Fruit fly (Drosophila melanogaster) whole organism: ENCODE results near the gene CG17752.

Experiments used
- Dll ChIP-seq: fragments of >200 bp; optimal IDR thresholded peaks from 2 replicates; lab custom pipeline; 2017
- EcR ChIP-seq, 2 experiments: fragments of >200 bp; optimal IDR thresholded peaks; 2 replicates each; lab custom pipeline; 2017; ENCODE audit warnings: missing biosample characterization in 2 of 2, missing genetic modification characterization in 2 of 2, missing genetic modification reagents in 2 of 2
- pan ChIP-seq: fragments of >200 bp; optimal IDR thresholded peaks from 2 replicates; lab custom pipeline; 2017
- psq ChIP-seq: fragments of >200 bp; optimal IDR thresholded peaks from 2 replicates; lab custom pipeline; 2017
- usp ChIP-seq: fragments of >200 bp; optimal IDR thresholded peaks from 2 replicates; lab custom pipeline; 2017; ENCODE audit warnings: missing biosample characterization, missing genetic modification characterization, mixed read lengths

DNA sequence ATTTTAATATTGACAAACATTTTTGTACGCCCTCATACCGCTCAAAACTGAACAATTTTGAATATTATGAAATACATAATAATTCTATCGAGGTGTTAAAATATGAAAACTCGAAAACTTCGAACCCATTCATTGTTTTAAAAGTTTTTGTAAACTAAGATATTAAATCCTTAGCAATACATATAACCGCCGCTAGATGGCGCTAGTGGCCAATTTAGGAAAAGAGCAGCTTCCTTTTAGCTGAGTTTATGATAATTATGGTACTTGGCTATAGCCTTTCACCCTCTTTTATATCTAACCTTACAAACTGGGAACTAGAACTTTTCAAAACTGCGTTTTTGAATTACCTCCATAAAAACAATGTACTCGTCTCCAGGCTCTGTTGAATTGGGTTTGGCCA, 47.2 kb downstream of the CG17752 start:
- TF ChIP-seq pan (lab: Kevin White, UChicago): no peak
- no peak for TF ChIP-seq EcR (GFP tag; optimal IDR thresholded peaks at IDR 0.05; lab: Kevin White, UChicago)
- no peak for TF ChIP-seq usp (GFP tag; lab: Kevin White, UChicago)
- TF ChIP-seq psq (lab: Kevin White, UChicago): no peak
- no peak for TF ChIP-seq Dll (lab: Kevin White, UChicago)
